Fruit fly (Drosophila melanogaster): ENCODE data around the gene CG13813.

Gene CG13813

DNA sequence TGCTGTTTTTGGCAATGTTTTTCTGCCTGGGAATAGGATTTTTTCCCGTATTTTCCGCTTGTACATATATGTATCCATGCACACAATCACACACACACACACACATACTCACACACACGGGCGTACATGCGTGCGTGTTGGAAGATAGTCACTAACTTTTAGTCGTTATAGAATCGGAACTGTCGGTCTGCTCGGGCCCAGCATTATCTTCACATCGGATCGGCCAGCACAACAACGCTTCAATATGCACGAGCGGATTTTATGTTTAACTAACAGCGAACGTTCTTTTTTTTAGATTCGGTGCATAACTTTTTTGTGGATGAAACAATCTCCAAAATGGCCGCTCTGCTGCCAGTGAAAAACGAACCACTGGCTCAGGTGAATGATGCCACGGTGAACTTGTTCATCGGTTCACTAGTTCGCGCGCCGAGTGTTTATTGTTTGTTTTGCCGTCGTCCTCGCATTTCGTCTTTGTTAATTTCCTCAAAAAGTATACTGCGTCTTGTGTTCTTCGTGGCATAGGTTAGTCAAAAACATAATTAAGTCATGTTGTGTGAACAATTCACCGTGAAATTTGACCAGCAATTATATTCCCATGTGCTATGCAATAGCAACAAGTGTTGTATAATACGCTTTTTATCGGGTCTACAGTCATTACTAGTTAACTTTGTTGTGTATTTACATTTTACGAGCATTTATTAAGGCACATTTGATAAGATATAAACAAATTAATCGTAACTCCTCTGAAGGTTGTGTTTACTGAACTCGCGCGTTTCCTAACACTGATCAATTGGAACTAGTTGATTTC is 9.9 kb downstream of the CG13813 start, which contains the start of the genes CG6951 and CG17233 (continued):
- no peak for TF ChIP-seq MTF-1 (GFP tag; optimal IDR thresholded peaks at IDR 0.05; ENCODE audit: borderline replicate concordance)
- no peak for TF ChIP-seq Rx (GFP tag; IDR thresholded peaks at IDR 0.05)
- no peak for TF ChIP-seq Aef1 (GFP tag; IDR thresholded peaks at IDR 0.05)
- TF ChIP-seq CG13123 (GFP tag; optimal IDR thresholded peaks at IDR 0.05), result no peak
- no peak for TF ChIP-seq Nf-YB (GFP tag; optimal IDR thresholded peaks at IDR 0.05)
- no peak for TF ChIP-seq kni (GFP tag; optimal IDR thresholded peaks at IDR 0.05)
- peak; percentile 25 for TF ChIP-seq lilli (GFP tag; optimal IDR thresholded peaks at IDR 0.05)
- no peak for TF ChIP-seq tgo (GFP tag; IDR thresholded peaks at IDR 0.05)
- no peak for TF ChIP-seq peb (GFP tag; IDR thresholded peaks at IDR 0.05)
- no peak for TF ChIP-seq CG6272 (GFP tag; IDR thresholded peaks at IDR 0.05)
- no peak for TF ChIP-seq z (GFP tag; IDR thresholded peaks at IDR 0.05)
- no peak for TF ChIP-seq gt (GFP tag; IDR thresholded peaks at IDR 0.05)
- no peak for TF ChIP-seq vnd (GFP tag; IDR thresholded peaks at IDR 0.05; ENCODE audit: partially characterized antibody)
- TF ChIP-seq Sry-β (GFP tag; optimal IDR thresholded peaks at IDR 0.05), result no peak
- no peak for TF ChIP-seq H2.0 (GFP tag; IDR thresholded peaks at IDR 0.05)
- no peak for TF ChIP-seq CG4282 (GFP tag; optimal IDR thresholded peaks at IDR 0.05)
- TF ChIP-seq Bgb (GFP tag; IDR thresholded peaks at IDR 0.05; ENCODE audit: partially characterized antibody), result 0 out of 2 replicates have a peak, but pooled peaks have one; percentile 23
- no peak for TF ChIP-seq D19A (tag; optimal IDR thresholded peaks at IDR 0.05)
- TF ChIP-seq ems (GFP tag; optimal IDR thresholded peaks at IDR 0.05), result no peak
- TF ChIP-seq Awh (GFP tag; IDR thresholded peaks at IDR 0.05), result no peak
- TF ChIP-seq her (GFP tag; optimal IDR thresholded peaks at IDR 0.05), result no peak
- TF ChIP-seq odd (GFP tag; optimal IDR thresholded peaks at IDR 0.05), result no peak
- no peak for TF ChIP-seq ATbp (GFP tag; optimal IDR thresholded peaks at IDR 0.05)
- TF ChIP-seq YL-1 (GFP tag; optimal IDR thresholded peaks at IDR 0.05), result peak; percentile 72
- TF ChIP-seq CG6683 (GFP tag; optimal IDR thresholded peaks at IDR 0.05), result no peak
- no peak for TF ChIP-seq Drgx (GFP tag; IDR thresholded peaks at IDR 0.05)
- no peak for TF ChIP-seq CG12744 (GFP tag; optimal IDR thresholded peaks at IDR 0.05)
- no peak for TF ChIP-seq CG10462 (GFP tag; optimal IDR thresholded peaks at IDR 0.05)
- no peak for TF ChIP-seq Max (GFP tag; optimal IDR thresholded peaks at IDR 0.05)
- no peak for TF ChIP-seq slbo (GFP tag; IDR thresholded peaks at IDR 0.05)
- TF ChIP-seq Ets97D (GFP tag; optimal IDR thresholded peaks at IDR 0.05), result no peak
- no peak for TF ChIP-seq CG5245 (GFP tag; optimal IDR thresholded peaks at IDR 0.05)
- no peak for TF ChIP-seq CG12236 (GFP tag; optimal IDR thresholded peaks at IDR 0.05)
- no peak for TF ChIP-seq CG12104 (GFP tag; optimal IDR thresholded peaks at IDR 0.05)
- TF ChIP-seq ewg (GFP tag; optimal IDR thresholded peaks at IDR 0.05), result no peak
- no peak for TF ChIP-seq CG4854 (GFP tag; optimal IDR thresholded peaks at IDR 0.05)
- peak; percentile 37 for TF ChIP-seq CG4617 (GFP tag; optimal IDR thresholded peaks at IDR 0.05; ENCODE audit: borderline replicate concordance)
- no peak for TF ChIP-seq psq (GFP tag; optimal IDR thresholded peaks at IDR 0.05)
- TF ChIP-seq CG6689 (GFP tag; IDR thresholded peaks at IDR 0.05), result no peak
- peak; percentile 43 for TF ChIP-seq CG10267 (tag; optimal IDR thresholded peaks at IDR 0.05)
- TF ChIP-seq Med (GFP tag), result peak; percentile 36
- no peak for TF ChIP-seq CG30431 (GFP tag; optimal IDR thresholded peaks at IDR 0.05)
- TF ChIP-seq pita (GFP tag; optimal IDR thresholded peaks at IDR 0.05), result no peak
- peak; percentile 24 for TF ChIP-seq Sin3A (optimal IDR thresholded peaks at IDR 0.05)
- no peak for TF ChIP-seq trh (GFP tag; optimal IDR thresholded peaks at IDR 0.05)
- no peak for TF ChIP-seq dati (GFP tag; IDR thresholded peaks at IDR 0.05)
- no peak for TF ChIP-seq scrt (GFP tag; optimal IDR thresholded peaks at IDR 0.05)
- TF ChIP-seq Six4 (GFP tag; optimal IDR thresholded peaks at IDR 0.05), result no peak
- peak; percentile 48 for TF ChIP-seq CG3995 (GFP tag; optimal IDR thresholded peaks at IDR 0.05)
- peak; percentile 43 for TF ChIP-seq CG12659 (GFP tag; optimal IDR thresholded peaks at IDR 0.05)
- TF ChIP-seq CG1233 (GFP tag; optimal IDR thresholded peaks at IDR 0.05), result no peak
